Worm (Caenorhabditis elegans) whole organism, mixed stage, embryonic: Measurements from ENCODE around the gene bath-26.

ENCODE experiments used
- blmp-1 ChIP-seq: fragments of 150-350 bp; optimal IDR thresholded peaks from 2 replicates; lab custom pipeline; 2014; ENCODE audit warnings: missing biosample characterization, missing genetic modification characterization
- elt-1 ChIP-seq: sonication (generic microtip); optimal IDR thresholded peaks from 2 replicates; lab custom pipeline; 2017; ENCODE audit warnings: missing genetic modification characterization, mild to moderate bottlenecking, missing compliant biosample characterization, antibody characterized with exemption, moderate library complexity, borderline replicate concordance; ENCODE audit not compliant: insufficient read depth
- ham-2 ChIP-seq: fragments of 200-800 bp; sonication (Bioruptor generic); optimal IDR thresholded peaks from 2 replicates; lab custom pipeline; 2018; ENCODE audit warnings: mild to moderate bottlenecking, missing genetic modification characterization, missing compliant biosample characterization
- hlh-1 ChIP-seq: fragments of 150-350 bp; optimal IDR thresholded peaks from 2 replicates; lab custom pipeline; 2014; ENCODE audit warnings: missing biosample characterization, missing genetic modification reagents, missing genetic modification characterization
- lin-13 ChIP-seq: fragments of 150-350 bp; optimal IDR thresholded peaks from 2 replicates; lab custom pipeline; 2014; ENCODE audit warnings: missing biosample characterization, missing genetic modification characterization
- mab-5 ChIP-seq: fragments of 150-350 bp; optimal IDR thresholded peaks from 2 replicates; lab custom pipeline; 2014; ENCODE audit warnings: missing biosample characterization, missing genetic modification characterization
- mep-1 ChIP-seq: fragments of 150-350 bp; optimal IDR thresholded peaks from 2 replicates; lab custom pipeline; 2017; ENCODE audit warnings: missing biosample characterization, missing genetic modification reagents, missing genetic modification characterization, inconsistent platforms
- nhr-76 ChIP-seq: sonication (generic microtip); optimal IDR thresholded peaks from 2 replicates; lab custom pipeline; 2017; ENCODE audit warnings: missing biosample characterization, missing genetic modification characterization
- unc-39 ChIP-seq: fragments of 150-350 bp; optimal IDR thresholded peaks from 2 replicates; lab custom pipeline; 2014; ENCODE audit warnings: missing biosample characterization, missing genetic modification characterization
- zip-8 ChIP-seq: fragments of 150-350 bp; optimal IDR thresholded peaks from 2 replicates; lab custom pipeline; 2014; ENCODE audit warnings: missing biosample characterization, missing genetic modification characterization
- ztf-11 ChIP-seq: fragments of 150-350 bp; optimal IDR thresholded peaks from 2 replicates; lab custom pipeline; 2014; ENCODE audit warnings: missing biosample characterization, missing genetic modification characterization

DNA sequence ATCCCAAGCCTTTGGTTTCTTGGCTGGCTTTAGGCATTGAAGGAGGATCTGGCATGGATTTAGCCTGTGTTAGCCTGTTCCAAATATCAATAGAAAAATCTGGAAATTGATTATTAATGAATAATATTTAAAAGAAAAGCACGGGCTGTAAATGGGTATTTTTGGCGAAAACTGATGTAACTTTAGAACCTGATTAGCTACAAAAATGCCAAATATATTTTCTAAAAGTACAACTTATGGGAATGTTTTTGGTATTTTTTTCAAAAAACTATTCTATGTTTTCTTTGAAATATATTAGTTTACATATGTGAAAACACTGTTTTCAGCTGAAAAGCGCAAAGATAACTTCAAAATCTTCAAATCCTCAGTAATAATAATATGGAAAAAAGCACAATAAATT lies at the start of gene bath-26:
- TF ChIP-seq lin-13 (tag; lab: Kevin White, UChicago) (no peak), mab-5 (tag; lab: Kevin White, UChicago) (no peak), nhr-76 (tag; lab: Kevin White, UChicago) (no peak), elt-1 (tag; lab: Kevin White, UChicago) (no peak), zip-8 (no peak), ztf-11 (no peak), mep-1 (tag; lab: Kevin White, UChicago) (no peak), hlh-1 (tag; lab: Kevin White, UChicago) (no peak), blmp-1 (no peak), unc-39 (tag; lab: Kevin White, UChicago) (no peak), ham-2 (GFP tag; lab: Kevin White, UChicago) (no peak)
